Fruit fly (Drosophila melanogaster): ENCODE data around the gene CG8837.

dm6 chr2L:3351575-3352219, 31.7 kb downstream of the CG8837 start:
- TF ChIP-seq Pif1B (GFP tag; optimal IDR thresholded peaks at IDR 0.05): peak; percentile 6
- peak; percentile 4 for TF ChIP-seq CG8301 (tag; optimal IDR thresholded peaks at IDR 0.05)
- peak; percentile 47 for TF ChIP-seq CG9948 (tag; optimal IDR thresholded peaks at IDR 0.05)
- no peak for TF ChIP-seq rn (GFP tag; IDR thresholded peaks at IDR 0.05)
- no peak for TF ChIP-seq gl (tag; optimal IDR thresholded peaks at IDR 0.05)
- no peak for TF ChIP-seq Pif1A (GFP tag; optimal IDR thresholded peaks at IDR 0.05)
- peak; percentile 26 for TF ChIP-seq CG14655 (GFP tag; optimal IDR thresholded peaks at IDR 0.05)
- peak; percentile 59 for TF ChIP-seq EcR (GFP tag; optimal IDR thresholded peaks at IDR 0.05)
- no peak for TF ChIP-seq CG12605 (GFP tag; IDR thresholded peaks at IDR 0.05)
- no peak for TF ChIP-seq Snoo (tag; optimal IDR thresholded peaks at IDR 0.05)
- TF ChIP-seq CG32121 (GFP tag; IDR thresholded peaks at IDR 0.05): no peak
- peak; percentile 72 for TF ChIP-seq CG15710 (tag; optimal IDR thresholded peaks at IDR 0.05)
- TF ChIP-seq D1 (tag; optimal IDR thresholded peaks at IDR 0.05): no peak

Measured in whole organism, pupa.